Fruit fly (Drosophila melanogaster) whole organism, prepupa: ENCODE data around the gene hec.
A peak's percentile ranks its signal among the peaks of the same experiment; 100 is the strongest.

ENCODE experiments used
- CG10631 ChIP-seq: fragments of 200-800 bp; sonication (Bioruptor generic); optimal IDR thresholded peaks from 2 replicates; lab custom pipeline; 2016; ENCODE audit warnings: missing biosample characterization, missing genetic modification characterization
- CG10669 ChIP-seq: fragments of 200-800 bp; sonication (Bioruptor generic); optimal IDR thresholded peaks from 3 replicates; lab custom pipeline; 2018; ENCODE audit warnings: missing biosample characterization, mild to moderate bottlenecking, missing genetic modification characterization, moderate library complexity
- CG11762 ChIP-seq: fragments of 200-800 bp; sonication (Bioruptor generic); optimal IDR thresholded peaks from 3 replicates; lab custom pipeline; 2016; ENCODE audit warnings: missing biosample characterization, missing genetic modification characterization; ENCODE audit not compliant: insufficient read depth
- CG1621 ChIP-seq: fragments of 200-800 bp; sonication (Bioruptor generic); optimal IDR thresholded peaks from 3 replicates; lab custom pipeline; 2018; ENCODE audit warnings: missing biosample characterization, mild to moderate bottlenecking, missing genetic modification characterization
- CG16779 ChIP-seq: fragments of 200-800 bp; sonication (Bioruptor generic); optimal IDR thresholded peaks from 3 replicates; lab custom pipeline; 2017; ENCODE audit warnings: missing biosample characterization, mild to moderate bottlenecking, missing genetic modification characterization
- CG3032 ChIP-seq: fragments of 200-800 bp; optimal IDR thresholded peaks from 2 replicates; lab custom pipeline; 2019; ENCODE audit warnings: missing biosample characterization, mild to moderate bottlenecking, missing genetic modification characterization, moderate library complexity
- CG31627 ChIP-seq: fragments of 200-800 bp; sonication (Bioruptor generic); optimal IDR thresholded peaks from 3 replicates; lab custom pipeline; 2016; ENCODE audit warnings: missing biosample characterization, missing genetic modification characterization
- CG32006 ChIP-seq: fragments of 200-800 bp; sonication (Bioruptor generic); optimal IDR thresholded peaks from 3 replicates; lab custom pipeline; 2017; ENCODE audit warnings: missing biosample characterization, mild to moderate bottlenecking, missing genetic modification characterization
- CG34406 ChIP-seq: fragments of 200-800 bp; sonication (Bioruptor generic); optimal IDR thresholded peaks from 3 replicates; lab custom pipeline; 2016; ENCODE audit warnings: missing biosample characterization, missing genetic modification characterization
- CG3919 ChIP-seq: fragments of 200-800 bp; sonication (Bioruptor generic); optimal IDR thresholded peaks from 3 replicates; lab custom pipeline; 2016; ENCODE audit warnings: missing biosample characterization, missing genetic modification characterization
- CG4318 ChIP-seq: fragments of 200-800 bp; sonication (Bioruptor generic); optimal IDR thresholded peaks from 3 replicates; lab custom pipeline; 2017; ENCODE audit warnings: missing biosample characterization, mild to moderate bottlenecking, missing genetic modification characterization
- CG6163 ChIP-seq: fragments of 200-800 bp; sonication (Bioruptor generic); IDR thresholded peaks from 3 replicates; pipeline ENCODE4 v1.3.6; 2022; ENCODE audit warnings: missing biosample characterization, missing genetic modification characterization
- CG6276 ChIP-seq: fragments of 200-800 bp; sonication (Bioruptor generic); optimal IDR thresholded peaks from 2 replicates; lab custom pipeline; 2017; ENCODE audit warnings: missing biosample characterization, mild to moderate bottlenecking, missing genetic modification characterization
- CG6792 ChIP-seq: fragments of 200-800 bp; sonication (Bioruptor generic); optimal IDR thresholded peaks from 3 replicates; lab custom pipeline; 2016; ENCODE audit warnings: missing biosample characterization, missing genetic modification characterization
- CG6854 ChIP-seq: fragments of 200-800 bp; sonication (Bioruptor generic); optimal IDR thresholded peaks from 2 replicates; lab custom pipeline; 2017; ENCODE audit warnings: missing biosample characterization, mild to moderate bottlenecking, missing genetic modification characterization
- CG7368 ChIP-seq: fragments of 200-800 bp; sonication (Bioruptor generic); optimal IDR thresholded peaks from 3 replicates; lab custom pipeline; 2016; ENCODE audit warnings: missing biosample characterization, missing genetic modification characterization
- CG8119 ChIP-seq: fragments of 200-800 bp; sonication (Bioruptor generic); IDR thresholded peaks from 3 replicates; pipeline ENCODE4 v1.3.6; 2022; ENCODE audit warnings: missing biosample characterization, missing genetic modification characterization
- CG8319 ChIP-seq: fragments of 200-800 bp; sonication (Bioruptor generic); optimal IDR thresholded peaks from 3 replicates; lab custom pipeline; 2016; ENCODE audit warnings: missing biosample characterization, missing genetic modification characterization
- CG8632 ChIP-seq: fragments of 200-800 bp; sonication (Bioruptor generic); optimal IDR thresholded peaks from 3 replicates; lab custom pipeline; 2016; ENCODE audit warnings: missing biosample characterization, missing genetic modification characterization
- CG9139 ChIP-seq: fragments of 200-800 bp; sonication (Bioruptor generic); optimal IDR thresholded peaks from 3 replicates; lab custom pipeline; 2017; ENCODE audit warnings: missing biosample characterization, mild to moderate bottlenecking, missing genetic modification characterization
- Eip75B ChIP-seq: fragments of 200-800 bp; sonication (Bioruptor generic); optimal IDR thresholded peaks from 3 replicates; lab custom pipeline; 2016; ENCODE audit warnings: missing biosample characterization, missing genetic modification characterization
- Eip78C ChIP-seq: fragments of 200-800 bp; sonication (Bioruptor generic); peaks from one replicate; lab custom pipeline; 2016; ENCODE audit warnings: missing biosample characterization, missing genetic modification characterization
- Ets21C ChIP-seq: fragments of 200-800 bp; sonication (Bioruptor generic); optimal IDR thresholded peaks from 3 replicates; lab custom pipeline; 2016; ENCODE audit warnings: missing biosample characterization, missing genetic modification characterization
- Ets96B ChIP-seq: fragments of 200-800 bp; optimal IDR thresholded peaks from 2 replicates; lab custom pipeline; 2019; ENCODE audit warnings: missing biosample characterization, mild to moderate bottlenecking, missing genetic modification characterization, moderate library complexity
- Gug ChIP-seq: fragments of 200-800 bp; sonication (Bioruptor generic); IDR thresholded peaks from 2 replicates; pipeline ENCODE4 v1.3.6; 2022; ENCODE audit warnings: missing biosample characterization, missing genetic modification characterization
- Hr38 ChIP-seq: sonication (Bioruptor generic); optimal IDR thresholded peaks from 2 replicates; lab custom pipeline; 2016; ENCODE audit warnings: missing biosample characterization, missing genetic modification characterization
- Hr39 ChIP-seq: fragments of 200-800 bp; sonication (Bioruptor generic); optimal IDR thresholded peaks from 2 replicates; lab custom pipeline; 2016; ENCODE audit warnings: missing biosample characterization, missing genetic modification characterization
- Hr4 ChIP-seq: fragments of 200-800 bp; sonication (Bioruptor generic); optimal IDR thresholded peaks from 3 replicates; lab custom pipeline; 2016; ENCODE audit warnings: missing biosample characterization, missing genetic modification characterization
- Lpt ChIP-seq: fragments of 200-800 bp; sonication (Bioruptor generic); optimal IDR thresholded peaks from 3 replicates; lab custom pipeline; 2016; ENCODE audit warnings: missing biosample characterization, missing genetic modification characterization
- Met ChIP-seq: fragments of 200-800 bp; sonication (Bioruptor generic); optimal IDR thresholded peaks from 3 replicates; lab custom pipeline; 2016; ENCODE audit warnings: missing biosample characterization, missing genetic modification characterization
- OdsH ChIP-seq: fragments of 200-800 bp; sonication (Bioruptor generic); optimal IDR thresholded peaks from 3 replicates; lab custom pipeline; 2016; ENCODE audit warnings: missing biosample characterization, missing genetic modification characterization
- Smox ChIP-seq: fragments of 200-800 bp; sonication (Bioruptor generic); optimal IDR thresholded peaks from 3 replicates; lab custom pipeline; 2016; ENCODE audit warnings: missing biosample characterization, missing genetic modification characterization
- Sox102F ChIP-seq: fragments of 200-800 bp; sonication (Bioruptor generic); optimal IDR thresholded peaks from 2 replicates; lab custom pipeline; 2016; ENCODE audit warnings: missing biosample characterization, mild to moderate bottlenecking, missing genetic modification characterization
- Sox14 ChIP-seq: fragments of 200-800 bp; sonication (Bioruptor generic); optimal IDR thresholded peaks from 3 replicates; lab custom pipeline; 2016; ENCODE audit warnings: missing biosample characterization, missing genetic modification characterization
- Sox15 ChIP-seq: fragments of 200-800 bp; sonication (Bioruptor generic); optimal IDR thresholded peaks from 3 replicates; lab custom pipeline; 2016; ENCODE audit warnings: missing biosample characterization, missing genetic modification characterization
- achi ChIP-seq: fragments of 200-800 bp; sonication (Bioruptor generic); optimal IDR thresholded peaks from 3 replicates; lab custom pipeline; 2016; ENCODE audit warnings: missing biosample characterization, missing genetic modification characterization
- acj6 ChIP-seq: fragments of 200-800 bp; sonication (Bioruptor generic); optimal IDR thresholded peaks from 3 replicates; lab custom pipeline; 2016; ENCODE audit warnings: missing biosample characterization, missing genetic modification characterization
- cyc ChIP-seq: fragments of 200-800 bp; sonication (Bioruptor generic); optimal IDR thresholded peaks from 3 replicates; lab custom pipeline; 2016; ENCODE audit warnings: missing biosample characterization, missing genetic modification characterization
- dac ChIP-seq: fragments of 200-800 bp; sonication (Bioruptor generic); optimal IDR thresholded peaks from 2 replicates; lab custom pipeline; 2017; ENCODE audit warnings: missing biosample characterization, mild to moderate bottlenecking, missing genetic modification characterization
- dsx ChIP-seq: fragments of 200-800 bp; optimal IDR thresholded peaks from 3 replicates; lab custom pipeline; 2019; ENCODE audit warnings: missing biosample characterization, mild to moderate bottlenecking, missing genetic modification characterization, moderate library complexity; ENCODE audit not compliant: poor library complexity, severe bottlenecking
- eg ChIP-seq: fragments of 200-800 bp; sonication (Bioruptor generic); IDR thresholded peaks from 3 replicates; pipeline ENCODE4 v1.3.6; 2022; ENCODE audit warnings: missing biosample characterization, missing genetic modification characterization
- esn ChIP-seq: fragments of 200-800 bp; sonication (Bioruptor generic); optimal IDR thresholded peaks from 2 replicates; lab custom pipeline; 2016; ENCODE audit warnings: missing biosample characterization, mild to moderate bottlenecking, missing genetic modification characterization, moderate library complexity
- fd59A ChIP-seq: fragments of 200-800 bp; sonication (Bioruptor generic); optimal IDR thresholded peaks from 2 replicates; lab custom pipeline; 2017; ENCODE audit warnings: missing biosample characterization, mild to moderate bottlenecking, missing genetic modification characterization, missing genetic modification reagents
- fd85E ChIP-seq: fragments of 200-800 bp; sonication (Bioruptor generic); optimal IDR thresholded peaks from 3 replicates; lab custom pipeline; 2016; ENCODE audit warnings: missing biosample characterization, missing genetic modification characterization
- fkh ChIP-seq: fragments of 200-800 bp; sonication (Bioruptor generic); optimal IDR thresholded peaks from 3 replicates; lab custom pipeline; 2017; ENCODE audit warnings: missing biosample characterization, mild to moderate bottlenecking, missing genetic modification characterization, moderate library complexity
- lz ChIP-seq: fragments of 200-800 bp; sonication (Bioruptor generic); optimal IDR thresholded peaks from 3 replicates; lab custom pipeline; 2016; ENCODE audit warnings: missing biosample characterization, missing genetic modification characterization
- net ChIP-seq: fragments of 200-800 bp; sonication (Bioruptor generic); optimal IDR thresholded peaks from 3 replicates; lab custom pipeline; 2016; ENCODE audit warnings: missing biosample characterization, missing genetic modification characterization
- salr ChIP-seq, 2 experiments: fragments of 200-800 bp; sonication (Bioruptor generic); optimal IDR thresholded peaks; 3 replicates each; lab custom pipeline; 2016 to 2018; ENCODE audit warnings: missing biosample characterization in 2 of 2, missing genetic modification characterization in 2 of 2, mild to moderate bottlenecking in 1 of 2
- spab ChIP-seq: fragments of 200-800 bp; sonication (Bioruptor generic); optimal IDR thresholded peaks from 2 replicates; lab custom pipeline; 2017; ENCODE audit warnings: missing biosample characterization, mild to moderate bottlenecking, missing genetic modification characterization, missing genetic modification reagents
- ss ChIP-seq, 2 experiments: fragments of 200-800 bp; sonication (Bioruptor generic); optimal IDR thresholded peaks; 2 replicates in 1 of 2; 3 replicates in 1 of 2; lab custom pipeline; 2017 to 2018; ENCODE audit warnings: mild to moderate bottlenecking in 2 of 2, missing biosample characterization in 2 of 2, missing genetic modification characterization in 2 of 2, moderate library complexity in 1 of 2
- svp ChIP-seq: fragments of 200-800 bp; sonication (Bioruptor generic); peaks from one replicate; lab custom pipeline; 2016; ENCODE audit warnings: missing biosample characterization, missing genetic modification characterization
- topi ChIP-seq: fragments of 200-800 bp; sonication (Bioruptor generic); optimal IDR thresholded peaks from 3 replicates; lab custom pipeline; 2016; ENCODE audit warnings: missing biosample characterization, missing genetic modification characterization
- vri ChIP-seq: fragments of 200-800 bp; sonication (Bioruptor generic); optimal IDR thresholded peaks from 3 replicates; lab custom pipeline; 2016; ENCODE audit warnings: missing biosample characterization, mild to moderate bottlenecking, missing genetic modification characterization

The hec gene

DNA sequence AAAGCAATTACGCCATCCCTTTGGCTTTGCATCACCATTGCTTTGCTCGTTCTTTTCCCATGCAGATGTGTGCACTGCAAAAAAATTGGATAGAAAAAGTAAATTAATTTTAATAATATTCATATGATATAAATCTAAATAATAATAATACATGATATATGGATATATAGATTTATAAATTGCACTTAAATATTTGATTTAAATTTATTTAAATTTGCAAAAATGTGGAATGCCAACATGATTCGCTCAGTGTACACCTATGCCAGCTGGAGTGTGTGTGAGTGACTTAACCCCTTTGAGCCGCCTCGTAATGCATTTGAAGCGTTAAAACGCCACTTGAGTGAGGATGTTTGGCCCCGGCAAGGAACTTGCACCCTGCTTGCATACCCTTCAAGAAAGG, 43.5 kb downstream of the hec start:
- TF ChIP-seq vri (no peak), net (GFP tag; lab: Kevin White, UChicago) (no peak), Hr39 (no peak), fkh (GFP tag; lab: Kevin White, UChicago) (no peak), CG1621 (no peak), CG3919 (GFP tag; lab: Kevin White, UChicago) (peak; percentile 32), esn (GFP tag; lab: Kevin White, UChicago) (peak; percentile 6), Met (GFP tag; lab: Kevin White, UChicago) (no peak), Eip78C (peak; percentile 15), CG10631 (GFP tag; lab: Kevin White, UChicago) (peak; percentile 13), CG3032 (tag; lab: Kevin White, UChicago) (peak; percentile 42), fd59A (GFP tag; lab: Kevin White, UChicago) (no peak), Sox102F (GFP tag; lab: Kevin White, UChicago) (peak; percentile 10), Lpt (GFP tag; lab: Kevin White, UChicago) (no peak), CG11762 (GFP tag; lab: Kevin White, UChicago) (no peak), acj6 (no peak), CG16779 (no peak), svp (GFP tag; lab: Kevin White, UChicago) (no peak), CG6163 (no peak), Sox14 (GFP tag; lab: Kevin White, UChicago) (no peak), CG8119 (GFP tag; lab: Robert Waterston, UW) (0 out of 3 replicates have a peak, but pooled peaks have one; percentile 37), topi (no peak), CG32006 (GFP tag; lab: Kevin White, UChicago) (peak; percentile 32), CG34406 (GFP tag; lab: Kevin White, UChicago) (no peak), CG9139 (GFP tag; lab: Kevin White, UChicago) (no peak), CG6792 (GFP tag; lab: Kevin White, UChicago) (no peak), dsx (peak; percentile 47), cyc (GFP tag; lab: Kevin White, UChicago) (no peak), CG31627 (GFP tag; lab: Kevin White, UChicago) (no peak), CG10669 (GFP tag; lab: Kevin White, UChicago) (peak; percentile 35), Ets96B (tag; lab: Kevin White, UChicago) (peak; percentile 44), CG7368 (GFP tag; lab: Kevin White, UChicago) (no peak), ss (GFP tag; optimal IDR thresholded peaks at IDR 0.05; lab: Kevin White, UChicago) (peak in 1 of 2 experiments; percentile 6), CG8319 (GFP tag; lab: Kevin White, UChicago) (no peak), dac (GFP tag; lab: Kevin White, UChicago) (no peak), eg (0 out of 3 replicates have a peak, but pooled peaks have one; percentile 19), CG4318 (GFP tag; lab: Kevin White, UChicago) (no peak), lz (GFP tag; lab: Kevin White, UChicago) (no peak), CG6276 (GFP tag; lab: Kevin White, UChicago) (no peak), Smox (GFP tag; lab: Kevin White, UChicago) (no peak), spab (GFP tag; lab: Kevin White, UChicago) (peak; percentile 15), CG8632 (peak; percentile 5), OdsH (GFP tag; lab: Kevin White, UChicago) (peak; percentile 22), Gug (no peak), Hr4 (GFP tag; lab: Kevin White, UChicago) (no peak), achi (GFP tag; lab: Kevin White, UChicago) (peak; percentile 25), CG6854 (no peak), Ets21C (GFP tag; lab: Kevin White, UChicago) (no peak), Hr38 (no peak), fd85E (GFP tag; lab: Kevin White, UChicago) (no peak), salr (GFP tag; optimal IDR thresholded peaks at IDR 0.05; lab: Kevin White, UChicago) (no peak), Eip75B (no peak), Sox15 (GFP tag; lab: Kevin White, UChicago) (no peak)
